Worm (Caenorhabditis elegans): ENCODE data around the gene epg-4.

epg-4 gene

ce11 chrIII:7153747-7154238 is 28.2 kb upstream of the epg-4 start, which contains the start of gene ogt-1 (continued):
- peak; percentile 70 for TF ChIP-seq isw-1 (GFP tag; IDR thresholded peaks at IDR 0.05)
- no peak for TF ChIP-seq sup-37 (GFP tag; optimal IDR thresholded peaks at IDR 0.05)
- TF ChIP-seq hlh-17 (GFP tag; optimal IDR thresholded peaks at IDR 0.05; ENCODE audit: borderline replicate concordance), result no peak
- TF ChIP-seq unc-30 (tag; optimal IDR thresholded peaks at IDR 0.05), result no peak

ce11 chrIII:7154526-7154925 is 27.4 kb upstream of the epg-4 start:
- TF ChIP-seq lsy-2 (tag; optimal IDR thresholded peaks at IDR 0.05) (no peak), nhr-85 (tag) (no peak), snu-23 (GFP tag; optimal IDR thresholded peaks at IDR 0.05) (peak; percentile 35), lin-39 (tag; optimal IDR thresholded peaks at IDR 0.05) (no peak), dpl-1 (GFP tag; optimal IDR thresholded peaks at IDR 0.05) (peak in 1 of 3 experiments; percentile 8), blmp-1 (tag; optimal IDR thresholded peaks at IDR 0.05) (peak; percentile 3), nhr-71 (tag; optimal IDR thresholded peaks at IDR 0.05) (peak; percentile 31), jun-1 (tag; optimal IDR thresholded peaks at IDR 0.05) (no peak), nhr-90 (tag; optimal IDR thresholded peaks at IDR 0.05; ENCODE audit: poor library complexity) (no peak), unc-98 (GFP tag; IDR thresholded peaks at IDR 0.05) (no peak), lin-14 (GFP tag; optimal IDR thresholded peaks at IDR 0.05) (peak; percentile 49)

- TF ChIP-seq elt-2 (tag; optimal IDR thresholded peaks at IDR 0.05), result peak; percentile 80
- peak; percentile 98 for TF ChIP-seq fkh-8 (tag; optimal IDR thresholded peaks at IDR 0.05)
- no peak for TF ChIP-seq Y116A8C.19 (tag; optimal IDR thresholded peaks at IDR 0.05; ENCODE audit: borderline replicate concordance)
- TF ChIP-seq ztf-4 (tag; optimal IDR thresholded peaks at IDR 0.05), result peak; percentile 94
- peak; percentile 99 for TF ChIP-seq lin-14 (GFP tag; optimal IDR thresholded peaks at IDR 0.05)
- peak; percentile 79 to 92 (median 89) for TF ChIP-seq ceh-82 (tag; optimal IDR thresholded peaks at IDR 0.05)
- peak; percentile 66 for TF ChIP-seq lin-15B (tag; optimal IDR thresholded peaks at IDR 0.05)
- peak; percentile 93 for TF ChIP-seq nhr-19 (GFP tag; conservative IDR thresholded peaks at IDR 0.05)
- TF ChIP-seq mab-9 (GFP tag; IDR thresholded peaks at IDR 0.05), result peak; percentile 82
- peak; percentile 68 for TF ChIP-seq snpc-4 (tag; optimal IDR thresholded peaks at IDR 0.05)
- TF ChIP-seq ztf-11 (tag; optimal IDR thresholded peaks at IDR 0.05), result peak in 1 of 2 experiments; percentile 43
- TF ChIP-seq nhr-84 (tag; optimal IDR thresholded peaks at IDR 0.05), result no peak
- peak; percentile 79 for TF ChIP-seq zag-1 (tag; optimal IDR thresholded peaks at IDR 0.05)
- no peak for TF ChIP-seq pag-3 (tag; optimal IDR thresholded peaks at IDR 0.05; ENCODE audit: borderline replicate concordance, insufficient read depth)
- peak; percentile 91 to 99 for TF ChIP-seq mdl-1 (tag; optimal IDR thresholded peaks at IDR 0.05)
- no peak for TF ChIP-seq vab-15 (tag; optimal IDR thresholded peaks at IDR 0.05)
- TF ChIP-seq F16B12.6 (tag; optimal IDR thresholded peaks at IDR 0.05), result no peak
- peak in 3 of 6 experiments; percentile 16 to 85 (median 49) for TF ChIP-seq elt-3 (tag; optimal IDR thresholded peaks at IDR 0.05)
- TF ChIP-seq hlh-17 (GFP tag; optimal IDR thresholded peaks at IDR 0.05; ENCODE audit: borderline replicate concordance), result no peak
- TF ChIP-seq nhr-12 (tag; optimal IDR thresholded peaks at IDR 0.05), result no peak
- TF ChIP-seq ceh-88 (GFP tag; IDR thresholded peaks at IDR 0.05), result peak; percentile 68
- peak; percentile 41 for TF ChIP-seq sup-37 (GFP tag; optimal IDR thresholded peaks at IDR 0.05)
- TF ChIP-seq aha-1 (tag; optimal IDR thresholded peaks at IDR 0.05), result peak; percentile 34
- TF ChIP-seq C34B4.2 (tag; optimal IDR thresholded peaks at IDR 0.05), result no peak
- TF ChIP-seq unc-86 (tag; optimal IDR thresholded peaks at IDR 0.05), result peak; percentile 97
- no peak for TF ChIP-seq hlh-4 (tag; optimal IDR thresholded peaks at IDR 0.05)
- TF ChIP-seq nhr-28 (tag; optimal IDR thresholded peaks at IDR 0.05), result no peak
- peak; percentile 97 for TF ChIP-seq nhr-85 (tag)
- TF ChIP-seq nhr-90 (tag; optimal IDR thresholded peaks at IDR 0.05; ENCODE audit: poor library complexity), result peak; percentile 86
- peak; percentile 83 for TF ChIP-seq ama-1 (optimal IDR thresholded peaks at IDR 0.05)
- TF ChIP-seq ceh-90 (tag; optimal IDR thresholded peaks at IDR 0.05), result no peak
- TF ChIP-seq efl-3 (GFP tag; optimal IDR thresholded peaks at IDR 0.05), result no peak
- TF ChIP-seq lin-13 (GFP tag; optimal IDR thresholded peaks at IDR 0.05), result peak; percentile 89
- TF ChIP-seq nhr-47 (tag; optimal IDR thresholded peaks at IDR 0.05), result peak; percentile 95
- peak; percentile 64 to 74 (median 72) for TF ChIP-seq dpl-1 (GFP tag; optimal IDR thresholded peaks at IDR 0.05)
- TF ChIP-seq sox-4 (tag; optimal IDR thresholded peaks at IDR 0.05), result peak; percentile 62
- TF ChIP-seq snu-23 (GFP tag; optimal IDR thresholded peaks at IDR 0.05), result peak; percentile 97
- TF ChIP-seq ets-5 (GFP tag; IDR thresholded peaks at IDR 0.05), result no peak
- no peak for TF ChIP-seq nhr-76 (tag; optimal IDR thresholded peaks at IDR 0.05)
- TF ChIP-seq blmp-1 (tag; optimal IDR thresholded peaks at IDR 0.05), result peak; percentile 70
These were observed 26.3 kb upstream of the epg-4 start for ce11 chrIII:7155631-7156030.
